Worm (Caenorhabditis elegans): Measurements from ENCODE around the gene F46B6.6.

DNA sequence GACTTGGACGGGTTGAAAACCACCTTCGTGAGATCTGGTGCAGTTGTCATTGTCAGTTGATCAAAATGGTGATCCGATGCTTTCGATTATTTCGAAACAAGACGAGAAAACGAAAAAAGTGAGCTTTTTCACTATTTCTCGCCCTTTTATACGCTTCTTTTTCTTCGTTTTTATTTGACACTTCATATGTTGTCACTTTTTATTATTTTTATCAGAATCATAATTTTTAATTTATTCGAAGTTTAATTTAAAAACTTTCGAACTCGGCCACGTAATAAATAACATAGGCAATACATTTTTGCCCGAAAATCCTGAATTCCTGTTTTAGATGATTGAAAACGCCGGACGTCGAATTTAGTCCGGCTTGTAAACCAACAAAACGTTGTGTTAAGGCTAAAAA is 32.2 kb downstream of the F46B6.6 start, which contains the start of gene F58E6.5:
- no peak for TF ChIP-seq nhr-237 (tag; optimal IDR thresholded peaks at IDR 0.05)
- TF ChIP-seq zag-1 (tag; optimal IDR thresholded peaks at IDR 0.05): no peak
- no peak for TF ChIP-seq aha-1 (tag)
- no peak for TF ChIP-seq rbr-2 (tag; optimal IDR thresholded peaks at IDR 0.05)
- TF ChIP-seq nhr-41 (GFP tag; IDR thresholded peaks at IDR 0.05): no peak
- no peak for TF ChIP-seq unc-62 (GFP tag; optimal IDR thresholded peaks at IDR 0.05 in 1 of 2)
- TF ChIP-seq unc-62 (tag; optimal IDR thresholded peaks at IDR 0.05): no peak
